Fruit fly (Drosophila melanogaster) ovary, adult (tissue): ENCODE data around the gene CG11811.

Source experiments
- CG17801 ChIP-seq: fragments of 200-800 bp; optimal IDR thresholded peaks from 2 replicates; lab custom pipeline; 2019; ENCODE audit warnings: missing biosample characterization, mild to moderate bottlenecking, missing genetic modification characterization, moderate library complexity; ENCODE audit not compliant: partially characterized antibody

The CG11811 gene

dm6 chr3L:10690904-10691408 is at the start of gene CG11811:
TSS of gene CG11811 (plus strand) at chr3L:10691024.
- TF ChIP-seq CG17801 (GFP tag; lab: Kevin White, UChicago): peak; percentile 60

DNA sequence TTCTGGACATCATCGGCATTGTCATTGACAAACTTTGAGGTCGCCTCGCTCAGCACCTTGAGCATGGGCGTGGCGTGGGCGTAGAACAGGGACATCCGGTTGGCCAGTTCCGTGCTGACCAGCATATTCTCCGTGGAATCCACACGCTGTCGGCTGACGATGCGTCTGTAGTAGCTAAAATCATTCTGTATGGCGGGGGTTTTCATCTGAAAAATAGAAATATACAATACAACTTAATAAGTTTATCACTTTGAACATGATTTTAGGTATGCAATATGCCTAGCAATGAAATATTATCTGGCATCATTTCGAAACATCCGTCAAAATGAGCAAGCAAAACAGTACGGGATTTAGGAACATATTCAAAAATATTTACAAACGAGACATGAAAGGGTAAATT is 49.2 kb upstream of the CG11811 start, which contains the start of gene CG14154:
TSS of gene CG14154 (plus strand) at position 301 of the 400 bp plus-strand sequence.
- TF ChIP-seq CG17801 (GFP tag; lab: Kevin White, UChicago): no peak

DNA sequence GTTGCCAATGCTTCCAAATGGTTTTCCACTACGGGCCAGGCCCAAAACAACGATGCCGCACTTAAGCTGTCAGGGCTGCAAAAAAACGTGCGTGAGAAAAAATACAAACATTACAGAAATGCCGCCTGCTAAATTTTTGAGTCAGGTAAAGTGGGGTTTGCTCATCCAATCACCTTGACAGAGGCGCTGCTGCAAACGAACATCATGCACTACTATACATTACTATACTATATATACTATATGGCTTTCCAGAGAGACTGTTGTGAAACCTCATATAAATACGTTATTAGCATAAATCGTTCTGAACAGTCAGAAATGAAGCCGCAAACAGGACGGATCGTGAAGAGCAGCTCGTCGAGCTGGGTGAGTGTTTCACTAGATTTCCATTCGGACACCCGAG is 47.6 kb upstream of the CG11811 start, which contains the start of gene CG14153:
TSS of gene CG14153 (plus strand) at position 301 of the 400 bp plus-strand sequence.
- no peak for TF ChIP-seq CG17801 (GFP tag; lab: Kevin White, UChicago)

DNA sequence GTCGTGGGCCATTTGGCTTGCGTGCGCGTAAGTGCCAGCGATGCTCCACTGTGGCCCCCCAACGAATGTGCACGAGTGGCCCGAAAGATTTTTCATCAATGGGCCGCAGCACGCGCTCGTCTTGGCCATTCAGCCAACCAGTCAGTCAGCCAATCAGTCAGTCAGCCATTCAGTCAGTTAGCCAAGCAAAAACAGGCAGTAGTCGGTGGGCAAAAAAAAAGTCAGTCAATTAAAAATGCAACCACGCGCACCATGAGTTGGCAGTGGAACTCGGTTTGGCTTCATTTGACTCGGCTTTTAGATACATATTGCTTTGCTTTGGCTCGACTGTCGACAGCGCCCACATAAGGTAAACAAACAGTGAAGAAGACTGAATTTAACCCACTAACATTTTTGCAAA is 44.9 kb upstream of the CG11811 start:
- TF ChIP-seq CG17801 (GFP tag; lab: Kevin White, UChicago): no peak

DNA sequence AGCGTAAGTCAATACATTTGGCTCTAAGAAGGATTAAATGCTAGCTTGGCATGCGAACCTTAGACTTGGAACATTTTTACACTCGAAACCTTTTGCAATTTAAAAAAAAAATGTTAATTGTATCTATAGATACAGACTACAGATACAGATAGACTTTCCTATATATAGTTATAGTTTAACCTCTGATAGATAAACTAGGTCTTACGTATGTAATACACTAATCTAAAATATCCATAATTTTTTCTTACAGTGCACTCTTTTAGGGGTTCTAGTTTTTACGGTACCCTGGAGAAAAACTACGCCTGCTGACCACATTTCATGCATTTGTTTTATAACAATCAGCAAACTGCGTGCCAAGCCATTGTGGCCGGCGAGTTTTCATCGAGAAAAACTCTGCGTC is 43.7 kb upstream of the CG11811 start:
- no peak for TF ChIP-seq CG17801 (GFP tag; lab: Kevin White, UChicago)

DNA sequence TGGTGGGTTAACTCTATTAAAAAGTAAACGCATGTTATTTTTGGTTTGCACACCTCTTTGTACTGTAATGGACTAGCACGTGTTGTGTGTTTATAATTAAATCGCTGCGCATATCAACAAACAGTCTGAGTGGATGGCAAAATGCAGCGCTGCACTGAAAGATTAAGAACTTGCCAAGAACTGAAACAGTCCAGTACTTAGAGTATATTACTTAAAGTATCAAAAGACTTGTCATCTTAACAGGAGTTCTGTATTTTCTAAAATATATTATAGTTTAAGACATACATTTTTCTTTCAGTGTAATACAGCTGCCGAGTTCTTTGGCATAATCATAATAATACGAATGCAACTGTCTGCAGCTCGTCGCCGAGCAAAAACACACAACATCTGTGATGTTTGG is 42.4 kb upstream of the CG11811 start:
- no peak for TF ChIP-seq CG17801 (GFP tag; lab: Kevin White, UChicago)

DNA sequence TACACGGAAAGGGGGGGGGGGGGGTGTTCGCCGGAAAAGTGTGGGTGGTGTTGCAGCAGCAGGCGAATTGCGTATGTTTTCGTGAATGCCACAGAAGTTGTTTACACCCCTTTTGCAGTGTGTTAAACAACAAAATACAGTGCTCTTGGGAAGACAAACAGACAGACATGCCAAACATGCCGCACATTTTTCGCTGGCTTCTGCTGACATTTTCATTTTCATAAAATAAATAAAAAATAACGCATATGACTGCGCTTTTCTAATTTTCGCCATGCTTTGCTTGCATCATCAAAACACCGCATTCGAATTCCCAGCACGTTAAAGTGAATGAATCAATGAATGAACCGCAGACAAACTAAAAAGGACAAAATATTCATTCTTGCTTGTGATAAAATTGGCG is 39.6 kb upstream of the CG11811 start:
- no peak for TF ChIP-seq CG17801 (GFP tag; lab: Kevin White, UChicago)

DNA sequence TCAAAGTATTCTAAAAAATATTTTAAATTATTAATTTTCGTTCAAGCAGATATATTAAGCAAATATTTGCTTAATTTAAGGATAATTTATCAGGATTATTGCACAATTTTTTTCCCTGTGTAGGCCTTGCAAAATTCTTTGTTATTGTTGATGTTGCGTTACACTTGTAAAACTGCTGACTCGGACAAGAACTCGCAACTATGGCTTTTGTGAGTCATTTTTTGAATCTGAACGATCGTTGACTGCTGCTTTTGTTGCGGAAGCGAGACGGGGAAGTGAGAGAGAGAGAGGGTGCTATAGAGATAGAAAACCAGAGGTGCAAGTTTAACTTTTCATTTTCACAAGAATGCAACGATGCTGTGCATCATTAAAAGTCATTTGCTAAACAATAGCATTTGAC is 38.3 kb upstream of the CG11811 start:
- no peak for TF ChIP-seq CG17801 (GFP tag; lab: Kevin White, UChicago)

- TF ChIP-seq CG17801 (GFP tag; lab: Kevin White, UChicago): no peak
Measured at dm6 chr3L:10654439-10654838, 36.4 kb upstream of the CG11811 start.

- TF ChIP-seq CG17801 (GFP tag; lab: Kevin White, UChicago): no peak
Measured at dm6 chr3L:10656451-10657198, 34.2 kb upstream of the CG11811 start.

DNA sequence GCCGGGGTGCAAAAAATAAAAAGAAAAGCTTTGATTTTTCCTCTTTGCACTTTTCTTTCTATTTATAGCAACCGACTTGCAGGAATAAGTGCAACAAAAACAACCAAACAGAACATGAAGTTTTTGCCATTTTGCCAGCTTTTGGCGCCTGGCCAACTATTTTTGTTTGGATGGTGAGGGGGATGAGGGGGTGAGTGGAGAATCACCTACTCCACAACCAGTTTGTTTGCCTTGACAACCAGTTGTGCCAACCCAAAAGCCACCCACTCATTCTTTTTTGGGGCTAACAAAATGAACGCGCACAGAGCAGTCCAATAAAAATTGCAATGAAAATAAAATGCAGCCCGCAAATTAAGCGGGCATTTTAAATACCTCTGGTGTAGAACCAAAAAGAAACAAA is 33.5 kb upstream of the CG11811 start:
- no peak for TF ChIP-seq CG17801 (GFP tag; lab: Kevin White, UChicago)

DNA sequence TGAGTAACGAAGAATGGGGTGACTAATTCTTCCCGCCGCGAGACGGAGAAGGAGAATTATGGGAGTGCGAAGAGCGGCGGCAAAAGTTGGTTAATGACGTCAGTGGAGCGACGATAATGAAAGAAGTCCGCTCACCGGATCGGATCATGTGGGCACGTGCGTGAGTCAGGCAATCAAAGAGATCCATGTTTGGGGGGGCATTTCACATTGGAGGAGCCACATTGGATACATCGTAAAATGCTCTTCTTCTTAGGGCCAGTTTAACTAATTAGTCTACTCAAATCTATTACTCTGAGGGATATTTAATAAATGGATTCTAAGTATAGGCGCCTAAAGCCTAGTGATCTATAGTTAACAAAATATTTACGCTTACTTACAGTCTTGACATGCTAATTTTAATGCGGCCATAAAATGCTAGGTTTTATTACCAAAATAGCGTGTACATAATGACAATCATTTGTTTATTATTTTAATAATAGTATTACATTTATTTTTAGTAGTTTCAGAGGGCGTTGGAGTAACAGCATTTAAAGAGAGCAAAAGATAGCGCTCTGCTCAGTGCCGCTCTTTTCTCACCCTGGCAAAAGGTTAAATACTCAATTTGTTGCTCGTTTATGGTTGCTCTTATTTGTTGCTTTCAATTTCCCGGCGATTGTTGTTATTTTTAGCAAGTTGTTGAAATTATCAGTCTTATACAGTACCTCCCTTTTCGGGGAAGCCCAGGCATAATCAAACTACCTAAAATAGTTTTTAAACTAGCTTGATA is 32.3 kb upstream of the CG11811 start:
- TF ChIP-seq CG17801 (GFP tag; lab: Kevin White, UChicago): no peak

DNA sequence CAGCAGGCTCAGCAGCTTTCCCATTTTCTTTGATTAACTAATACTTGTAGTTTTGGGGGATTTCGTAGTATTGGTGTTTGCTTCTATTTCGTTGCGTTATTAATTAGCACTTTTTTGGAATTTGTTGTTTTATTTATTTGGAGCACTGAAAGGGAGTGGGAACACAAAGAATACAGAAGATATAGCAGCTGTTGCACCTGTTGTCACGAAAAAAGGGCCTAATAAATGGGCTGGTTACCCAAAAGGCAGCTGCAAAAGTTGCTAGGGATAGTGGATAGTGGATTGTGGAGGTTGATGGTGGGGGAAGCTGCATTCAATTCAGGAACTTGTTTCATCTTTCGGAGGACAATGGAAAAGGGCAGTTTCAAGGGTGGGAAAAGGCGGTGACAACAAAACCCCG is 31.3 kb upstream of the CG11811 start:
- TF ChIP-seq CG17801 (GFP tag; lab: Kevin White, UChicago): no peak

DNA sequence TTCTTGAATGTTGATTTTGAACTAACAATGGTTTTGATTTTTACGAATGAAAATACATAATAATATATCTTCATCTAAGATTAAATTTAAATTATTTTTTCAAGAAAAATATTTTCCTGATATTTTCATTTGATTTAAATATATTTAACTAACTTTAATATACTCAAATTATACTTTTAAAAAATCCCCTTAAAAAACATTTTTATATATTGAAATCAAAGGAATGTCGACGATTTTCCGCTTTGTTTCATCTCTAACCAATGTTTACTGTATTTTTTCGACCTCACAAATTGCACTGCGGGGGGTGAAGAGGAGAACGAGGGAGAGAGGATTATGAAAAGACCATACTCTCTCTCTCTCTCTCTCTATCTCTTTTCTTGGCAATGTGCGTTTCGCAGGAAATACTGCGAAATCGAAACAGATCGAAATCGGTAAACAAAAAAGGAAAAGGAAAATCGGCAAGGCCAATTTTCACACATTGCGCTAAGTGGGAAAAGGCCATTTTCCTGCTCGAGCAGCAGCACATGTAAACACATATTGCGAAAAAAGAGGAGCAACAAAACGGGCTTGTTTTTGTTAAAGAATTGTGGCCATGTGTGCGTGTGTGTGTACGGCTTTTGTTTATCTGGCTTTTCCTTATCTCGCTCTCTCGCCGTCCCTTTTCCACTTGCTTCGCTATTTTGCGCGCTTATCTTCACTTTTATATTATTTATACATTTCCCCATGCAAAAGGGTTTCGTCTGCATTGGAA is 30.7 kb upstream of the CG11811 start:
- TF ChIP-seq CG17801 (GFP tag; lab: Kevin White, UChicago): no peak
